Worm (Caenorhabditis elegans): ENCODE data around the gene nob-1.

ce11 chrIII:12037217-12037616 lies 46.9 kb downstream of the nob-1 start:
- TF ChIP-seq ceh-91 (GFP tag; IDR thresholded peaks at IDR 0.05): no peak
- no peak for TF ChIP-seq dpl-1 (GFP tag; optimal IDR thresholded peaks at IDR 0.05)
- TF ChIP-seq B0336.3 (GFP tag; IDR thresholded peaks at IDR 0.05): no peak

Measured in whole organism, young adult.